Worm (Caenorhabditis elegans) whole organism, L3 larva: ENCODE data around the gene srx-50.

Experiments
- ceh-28 ChIP-seq: fragments of 150-350 bp; optimal IDR thresholded peaks from 2 replicates; lab custom pipeline; 2014; ENCODE audit warnings: missing biosample characterization, missing genetic modification reagents, missing genetic modification characterization
- unc-39 ChIP-seq: sonication (generic microtip); optimal IDR thresholded peaks from 4 replicates; lab custom pipeline; 2017; ENCODE audit warnings: missing biosample characterization, missing genetic modification characterization

- TF ChIP-seq ceh-28 (tag; lab: Kevin White, UChicago) (no peak), unc-39 (no peak)
Measured at ce11 chrIV:7020630-7021029, 37.1 kb upstream of the srx-50 start.
